Fruit fly (Drosophila melanogaster) whole organism, embryonic: ENCODE results near the gene Tnpo.
A peak's percentile ranks its signal among the peaks of the same experiment; 100 is the strongest.

ENCODE experiments used
- ATbp ChIP-seq: fragments of 200-800 bp; sonication (Bioruptor generic); optimal IDR thresholded peaks from 2 replicates; lab custom pipeline; 2017; ENCODE audit warnings: missing biosample characterization, mild to moderate bottlenecking, missing genetic modification characterization, missing genetic modification reagents
- CG10147 ChIP-seq: fragments of 200-800 bp; sonication (Bioruptor generic); optimal IDR thresholded peaks from 2 replicates; lab custom pipeline; 2019; ENCODE audit warnings: missing biosample characterization, mild to moderate bottlenecking, missing genetic modification characterization, moderate library complexity
- CG12236 ChIP-seq: fragments of 200-800 bp; sonication (Bioruptor generic); optimal IDR thresholded peaks from 2 replicates; lab custom pipeline; 2016; ENCODE audit warnings: missing biosample characterization, missing genetic modification characterization
- CG12769 ChIP-seq: fragments of 200-800 bp; sonication (Bioruptor generic); optimal IDR thresholded peaks from 2 replicates; lab custom pipeline; 2019; ENCODE audit warnings: missing biosample characterization, mild to moderate bottlenecking, missing genetic modification characterization, moderate library complexity
- CG13123 ChIP-seq: fragments of 200-800 bp; sonication (Bioruptor generic); optimal IDR thresholded peaks from 2 replicates; lab custom pipeline; 2016; ENCODE audit warnings: missing biosample characterization, missing genetic modification characterization
- CG18262 ChIP-seq: fragments of 200-800 bp; optimal IDR thresholded peaks from 3 replicates; lab custom pipeline; 2019; ENCODE audit warnings: missing biosample characterization, mild to moderate bottlenecking, missing genetic modification characterization, moderate library complexity
- CG2875 ChIP-seq: fragments of 200-800 bp; sonication (Bioruptor generic); optimal IDR thresholded peaks from 2 replicates; lab custom pipeline; 2017; ENCODE audit warnings: missing biosample characterization, mild to moderate bottlenecking, missing genetic modification characterization, missing genetic modification reagents
- CG31388 ChIP-seq: fragments of 200-800 bp; sonication (Bioruptor generic); optimal IDR thresholded peaks from 2 replicates; lab custom pipeline; 2016; ENCODE audit warnings: missing biosample characterization, missing genetic modification characterization
- CG4328 ChIP-seq: fragments of 200-800 bp; sonication (Bioruptor generic); optimal IDR thresholded peaks from 3 replicates; lab custom pipeline; 2017; ENCODE audit warnings: missing biosample characterization, missing genetic modification reagents, missing genetic modification characterization
- CG6654 ChIP-seq: fragments of 200-800 bp; sonication (Bioruptor generic); optimal IDR thresholded peaks from 2 replicates; lab custom pipeline; 2017; ENCODE audit warnings: missing biosample characterization, mild to moderate bottlenecking, missing genetic modification characterization
- CG6813 ChIP-seq: fragments of 200-800 bp; sonication (Bioruptor generic); optimal IDR thresholded peaks from 2 replicates; lab custom pipeline; 2017; ENCODE audit warnings: missing biosample characterization, missing genetic modification characterization, mild to moderate bottlenecking, moderate library complexity, missing genetic modification reagents
- CG7271 ChIP-seq: fragments of 200-800 bp; sonication (Bioruptor generic); optimal IDR thresholded peaks from 2 replicates; lab custom pipeline; 2018; ENCODE audit warnings: missing biosample characterization, mild to moderate bottlenecking, missing genetic modification characterization, moderate library complexity
- CG7556 ChIP-seq: fragments of 200-800 bp; sonication (Bioruptor generic); optimal IDR thresholded peaks from 2 replicates; lab custom pipeline; 2017; ENCODE audit warnings: missing biosample characterization, mild to moderate bottlenecking, missing genetic modification characterization
- CG7963 ChIP-seq: fragments of 200-800 bp; sonication (Bioruptor generic); IDR thresholded peaks from 3 replicates; pipeline ENCODE4 v1.3.6; 2022; ENCODE audit warnings: missing biosample characterization, missing genetic modification characterization; ENCODE audit not compliant: partially characterized antibody
- CG8765 ChIP-seq: fragments of 200-800 bp; sonication (Bioruptor generic); IDR thresholded peaks from 2 replicates; pipeline ENCODE4 v1.3.6; 2022; ENCODE audit warnings: missing biosample characterization, missing genetic modification characterization
- Camta ChIP-seq: fragments of 200-800 bp; sonication (Bioruptor generic); optimal IDR thresholded peaks from 2 replicates; lab custom pipeline; 2016; ENCODE audit warnings: missing biosample characterization, missing genetic modification characterization
- CkIIα-i1 ChIP-seq: fragments of 200-800 bp; sonication (Bioruptor generic); IDR thresholded peaks from 2 replicates; pipeline ENCODE4 v1.3.6; 2022; ENCODE audit warnings: missing biosample characterization, missing genetic modification characterization
- Deaf1 ChIP-seq: fragments of 200-800 bp; optimal IDR thresholded peaks from 3 replicates; lab custom pipeline; 2019; ENCODE audit warnings: missing biosample characterization, mild to moderate bottlenecking, missing genetic modification characterization, moderate library complexity
- Dll ChIP-seq: fragments of 200-800 bp; sonication (Bioruptor generic); IDR thresholded peaks from 4 replicates; pipeline ENCODE4 v1.3.6; 2022; ENCODE audit warnings: missing biosample characterization, missing genetic modification characterization; ENCODE audit not compliant: partially characterized antibody
- Dp ChIP-seq: fragments of 200-800 bp; sonication (Bioruptor generic); optimal IDR thresholded peaks from 2 replicates; lab custom pipeline; 2018; ENCODE audit warnings: missing biosample characterization, mild to moderate bottlenecking, missing genetic modification characterization, moderate library complexity
- Gug ChIP-seq: fragments of 200-800 bp; sonication (Bioruptor generic); IDR thresholded peaks from 4 replicates; pipeline ENCODE4 v1.3.6; 2022; ENCODE audit warnings: missing biosample characterization, missing genetic modification characterization
- HLHmδ ChIP-seq: fragments of 200-800 bp; sonication (Bioruptor generic); optimal IDR thresholded peaks from 2 replicates; lab custom pipeline; 2018; ENCODE audit warnings: missing biosample characterization, mild to moderate bottlenecking, missing genetic modification characterization, moderate library complexity
- Hr3 ChIP-seq: fragments of 200-800 bp; sonication (Bioruptor generic); optimal IDR thresholded peaks from 3 replicates; lab custom pipeline; 2016; ENCODE audit warnings: missing biosample characterization, missing genetic modification characterization
- MESR4 ChIP-seq: fragments of 200-800 bp; sonication (Bioruptor generic); optimal IDR thresholded peaks from 2 replicates; lab custom pipeline; 2018; ENCODE audit warnings: missing biosample characterization, mild to moderate bottlenecking, missing genetic modification characterization, moderate library complexity
- Neu2 ChIP-seq: fragments of 200-800 bp; sonication (Bioruptor generic); optimal IDR thresholded peaks from 3 replicates; lab custom pipeline; 2016; ENCODE audit warnings: missing biosample characterization, missing genetic modification characterization, borderline replicate concordance
- Scr ChIP-seq: fragments of 200-800 bp; sonication (Bioruptor generic); IDR thresholded peaks from 2 replicates; pipeline ENCODE4 v1.3.6; 2022; ENCODE audit warnings: missing biosample characterization, missing genetic modification characterization; ENCODE audit not compliant: partially characterized antibody
- Vsx1 ChIP-seq: fragments of 200-800 bp; sonication (Bioruptor generic); optimal IDR thresholded peaks from 2 replicates; lab custom pipeline; 2017; ENCODE audit warnings: missing biosample characterization, mild to moderate bottlenecking, missing genetic modification characterization, missing genetic modification reagents
- Xbp1 ChIP-seq: fragments of 200-800 bp; sonication (Bioruptor generic); optimal IDR thresholded peaks from 3 replicates; lab custom pipeline; 2016; ENCODE audit warnings: missing biosample characterization, mild to moderate bottlenecking, missing genetic modification characterization
- bab2 ChIP-seq: fragments of 200-800 bp; sonication (Bioruptor generic); optimal IDR thresholded peaks from 2 replicates; lab custom pipeline; 2016; ENCODE audit warnings: missing biosample characterization, missing genetic modification characterization
- crp ChIP-seq, 2 experiments: fragments of 200-800 bp; sonication (Bioruptor generic); optimal IDR thresholded peaks; 2 replicates in 1 of 2; 3 replicates in 1 of 2; lab custom pipeline; 2017; ENCODE audit warnings: missing biosample characterization in 2 of 2, missing genetic modification characterization in 2 of 2, mild to moderate bottlenecking in 1 of 2, moderate library complexity in 1 of 2
- dmrt11E ChIP-seq: fragments of 200-800 bp; sonication (Bioruptor generic); optimal IDR thresholded peaks from 3 replicates; lab custom pipeline; 2018; ENCODE audit warnings: missing biosample characterization, mild to moderate bottlenecking, missing genetic modification characterization, moderate library complexity
- en ChIP-seq: fragments of 200-800 bp; sonication (Bioruptor generic); optimal IDR thresholded peaks from 2 replicates; lab custom pipeline; 2016; ENCODE audit warnings: missing biosample characterization, missing genetic modification characterization
- eyg ChIP-seq: fragments of 200-800 bp; sonication (Bioruptor generic); optimal IDR thresholded peaks from 3 replicates; lab custom pipeline; 2016; ENCODE audit warnings: missing biosample characterization, missing genetic modification characterization
- grn ChIP-seq: fragments of 200-800 bp; sonication (Bioruptor generic); optimal IDR thresholded peaks from 3 replicates; lab custom pipeline; 2017; ENCODE audit warnings: missing biosample characterization, missing genetic modification characterization
- gt ChIP-seq: fragments of 200-800 bp; sonication (Bioruptor generic); IDR thresholded peaks from 2 replicates; pipeline ENCODE4 v1.3.6; 2022; ENCODE audit warnings: missing biosample characterization, missing genetic modification characterization
- h ChIP-seq: fragments of >200 bp; optimal IDR thresholded peaks from 2 replicates; lab custom pipeline; 2017
- hth ChIP-seq: fragments of >200 bp; optimal IDR thresholded peaks from 2 replicates; lab custom pipeline; 2017; ENCODE audit warnings: inconsistent platforms
- jigr1 ChIP-seq: fragments of 200-800 bp; sonication (Bioruptor generic); IDR thresholded peaks from 3 replicates; pipeline ENCODE4 v1.3.6; 2022; ENCODE audit warnings: missing biosample characterization, missing genetic modification characterization
- lbe ChIP-seq: fragments of 200-800 bp; sonication (Bioruptor generic); optimal IDR thresholded peaks from 2 replicates; lab custom pipeline; 2016; ENCODE audit warnings: missing biosample characterization, mild to moderate bottlenecking, missing genetic modification characterization
- lmd ChIP-seq: fragments of 200-800 bp; sonication (Bioruptor generic); IDR thresholded peaks from 2 replicates; pipeline ENCODE4 v1.3.6; 2022; ENCODE audit warnings: missing biosample characterization, missing genetic modification characterization
- mam ChIP-seq: fragments of 200-800 bp; sonication (Bioruptor generic); optimal IDR thresholded peaks from 3 replicates; lab custom pipeline; 2016; ENCODE audit warnings: missing biosample characterization, missing genetic modification characterization
- ro ChIP-seq: fragments of 200-800 bp; sonication (Bioruptor generic); IDR thresholded peaks from 2 replicates; pipeline ENCODE4 v1.3.6; 2022; ENCODE audit warnings: missing biosample characterization, missing genetic modification characterization
- sens-2 ChIP-seq: fragments of 200-800 bp; sonication (Bioruptor generic); IDR thresholded peaks from 2 replicates; pipeline ENCODE4 v1.3.6; 2022; ENCODE audit warnings: missing biosample characterization, missing genetic modification characterization
- sima ChIP-seq: fragments of 200-800 bp; sonication (Bioruptor generic); optimal IDR thresholded peaks from 2 replicates; lab custom pipeline; 2016; ENCODE audit warnings: missing biosample characterization, missing genetic modification characterization
- sisA ChIP-seq: fragments of 200-800 bp; sonication (Bioruptor generic); IDR thresholded peaks from 2 replicates; pipeline ENCODE4 v1.3.6; 2022; ENCODE audit warnings: missing biosample characterization, missing genetic modification characterization
- slou ChIP-seq: fragments of 200-800 bp; sonication (Bioruptor generic); optimal IDR thresholded peaks from 3 replicates; lab custom pipeline; 2016; ENCODE audit warnings: missing biosample characterization, missing genetic modification characterization
- slp2 ChIP-seq: fragments of 200-800 bp; sonication (Bioruptor generic); optimal IDR thresholded peaks from 2 replicates; lab custom pipeline; 2016; ENCODE audit warnings: missing biosample characterization, missing genetic modification characterization
- vvl ChIP-seq: fragments of 200-800 bp; sonication (Bioruptor generic); IDR thresholded peaks from 2 replicates; pipeline ENCODE4 v1.3.6; 2022; ENCODE audit warnings: missing biosample characterization, missing genetic modification characterization
- wor ChIP-seq: fragments of 200-800 bp; sonication (Bioruptor generic); IDR thresholded peaks from 2 replicates; pipeline ENCODE4 v1.3.6; 2022; ENCODE audit warnings: missing biosample characterization, missing genetic modification characterization
- z ChIP-seq: fragments of 200-800 bp; sonication (Bioruptor generic); IDR thresholded peaks from 3 replicates; pipeline ENCODE4 v1.3.6; 2022; ENCODE audit warnings: missing biosample characterization, missing genetic modification characterization
- zen ChIP-seq: fragments of 200-800 bp; sonication (Bioruptor generic); optimal IDR thresholded peaks from 3 replicates; lab custom pipeline; 2018; ENCODE audit warnings: missing biosample characterization, mild to moderate bottlenecking, missing genetic modification characterization, moderate library complexity
- zfh1 ChIP-seq: fragments of 200-800 bp; sonication (Bioruptor generic); IDR thresholded peaks from 3 replicates; pipeline ENCODE4 v1.3.6; 2022; ENCODE audit warnings: missing biosample characterization, missing genetic modification characterization

Tnpo gene

DNA sequence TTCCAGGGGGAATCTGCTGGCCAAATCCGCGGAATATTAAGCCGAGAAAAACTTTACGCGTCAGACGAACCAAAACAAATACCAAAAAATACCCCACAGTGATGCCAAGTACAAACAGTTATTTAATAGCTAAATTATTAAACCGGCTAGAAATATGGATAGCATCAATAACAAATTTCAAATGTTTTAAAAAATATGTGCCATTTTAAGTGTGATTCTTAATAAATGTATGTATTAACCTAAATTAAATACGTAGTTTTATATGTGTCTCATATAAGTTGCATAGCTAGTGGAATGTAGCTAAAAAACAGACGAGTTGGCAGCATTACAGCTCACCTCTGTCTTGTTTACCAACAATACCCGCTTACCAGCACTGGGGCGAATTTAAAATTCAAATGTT is 11.5 kb upstream of the Tnpo start, which contains the start of gene CG10274 (continued):
- TF ChIP-seq Dll (GFP tag; lab: Robert Waterston, UW) (no peak), mam (GFP tag; lab: Kevin White, UChicago) (peak; percentile 80), CG4328 (GFP tag; lab: Kevin White, UChicago) (peak; percentile 50), slou (GFP tag; lab: Kevin White, UChicago) (peak; percentile 76), sens-2 (GFP tag; lab: Robert Waterston, UW) (no peak), MESR4 (no peak), CG8765 (GFP tag; lab: Robert Waterston, UW) (no peak), Neu2 (no peak), z (GFP tag; lab: Robert Waterston, UW) (no peak), hth (no peak), Deaf1 (tag; lab: Kevin White, UChicago) (no peak), Camta (GFP tag; lab: Kevin White, UChicago) (peak; percentile 70), CG10147 (GFP tag; lab: Kevin White, UChicago) (no peak), Hr3 (peak; percentile 80), ATbp (no peak), CG13123 (GFP tag; lab: Kevin White, UChicago) (peak; percentile 36), sima (GFP tag; lab: Kevin White, UChicago) (no peak), sisA (peak; percentile 73), grn (GFP tag; lab: Kevin White, UChicago) (no peak), CG12769 (tag; lab: Kevin White, UChicago) (no peak), CG7963 (no peak), jigr1 (GFP tag; lab: Robert Waterston, UW) (no peak), Scr (GFP tag; lab: Robert Waterston, UW) (no peak), en (no peak), Vsx1 (GFP tag; lab: Kevin White, UChicago) (no peak), slp2 (GFP tag; lab: Kevin White, UChicago) (peak; percentile 61), Gug (GFP tag; lab: Robert Waterston, UW) (peak; percentile 65; the same call in 3 of the 4 replicates), bab2 (GFP tag; lab: Kevin White, UChicago) (peak; percentile 67), CG2875 (GFP tag; lab: Kevin White, UChicago) (no peak), HLHmδ (GFP tag; lab: Kevin White, UChicago) (no peak), CG31388 (no peak), eyg (no peak), CG12236 (GFP tag; lab: Kevin White, UChicago) (peak; percentile 21), ro (peak; percentile 48; the same call in 1 of the 2 replicates), zen (tag; lab: Kevin White, UChicago) (peak; percentile 81), CkIIα-i1 (GFP tag; lab: Robert Waterston, UW) (no peak), crp (GFP tag; optimal IDR thresholded peaks at IDR 0.05; lab: Kevin White, UChicago) (peak in 1 of 2 experiments; percentile 16), h (lab: Kevin White, UChicago) (no peak), Xbp1 (peak; percentile 87), gt (GFP tag; lab: Robert Waterston, UW) (no peak), dmrt11E (peak; percentile 77), lbe (GFP tag; lab: Kevin White, UChicago) (no peak), Dp (GFP tag; lab: Kevin White, UChicago) (peak; percentile 75), CG7271 (tag; lab: Kevin White, UChicago) (peak; percentile 33), CG6654 (GFP tag; lab: Kevin White, UChicago) (peak; percentile 18), CG7556 (GFP tag; lab: Kevin White, UChicago) (peak; percentile 57), zfh1 (GFP tag; lab: Robert Waterston, UW) (peak; percentile 53; the same call in 1 of the 3 replicates), lmd (GFP tag; lab: Robert Waterston, UW) (peak; percentile 80), wor (GFP tag; lab: Robert Waterston, UW) (peak; percentile 29; the same call in 1 of the 2 replicates), vvl (peak; percentile 70), CG18262 (tag; lab: Kevin White, UChicago) (peak; percentile 76), CG6813 (no peak)
